Worm (Caenorhabditis elegans) whole organism, late embryonic: ENCODE results near the gene nlp-48.
"Not testable (repeated sequence)": the region's sequence is repeated elsewhere in the genome, so short reads cannot be mapped to it uniquely, and the experiment has no call there.

Source experiments
- C08G9.2 ChIP-seq: sonication (generic microtip); optimal IDR thresholded peaks from 2 replicates; lab custom pipeline; 2016; ENCODE audit warnings: mild to moderate bottlenecking, missing genetic modification characterization, moderate library complexity, missing compliant biosample characterization
- C38D4.7 ChIP-seq: fragments of 200-800 bp; sonication (Bioruptor generic); optimal IDR thresholded peaks from 2 replicates; lab custom pipeline; 2018; ENCODE audit warnings: mild to moderate bottlenecking, missing genetic modification characterization, moderate library complexity, missing compliant biosample characterization
- F13H6.1 ChIP-seq: sonication (generic microtip); optimal IDR thresholded peaks from 2 replicates; lab custom pipeline; 2016; ENCODE audit warnings: missing genetic modification characterization, missing compliant biosample characterization
- K09A11.1 ChIP-seq: sonication (generic microtip); optimal IDR thresholded peaks from 2 replicates; lab custom pipeline; 2017; ENCODE audit warnings: antibody characterized with exemption, mild to moderate bottlenecking, missing genetic modification characterization, missing compliant biosample characterization; ENCODE audit not compliant: insufficient read depth
- ahr-1 ChIP-seq: sonication (generic microtip); optimal IDR thresholded peaks from 2 replicates; lab custom pipeline; 2016; ENCODE audit warnings: missing genetic modification characterization, missing compliant biosample characterization
- ceh-14 ChIP-seq: sonication (generic microtip); optimal IDR thresholded peaks from 2 replicates; lab custom pipeline; 2016; ENCODE audit warnings: missing genotype, missing genetic modification characterization, missing compliant biosample characterization
- ceh-18 ChIP-seq: sonication (generic microtip); optimal IDR thresholded peaks from 2 replicates; lab custom pipeline; 2016; ENCODE audit warnings: missing genetic modification characterization, missing compliant biosample characterization
- ceh-19 ChIP-seq: fragments of 200-800 bp; sonication (Bioruptor generic); optimal IDR thresholded peaks from 2 replicates; lab custom pipeline; 2018; ENCODE audit warnings: mild to moderate bottlenecking, missing genetic modification characterization, missing compliant biosample characterization
- ceh-22 ChIP-seq: sonication (generic microtip); optimal IDR thresholded peaks from 2 replicates; lab custom pipeline; 2017; ENCODE audit warnings: missing biosample characterization, missing genetic modification characterization
- ceh-30 ChIP-seq: fragments of 150-350 bp; optimal IDR thresholded peaks from 2 replicates; lab custom pipeline; 2014; ENCODE audit warnings: missing biosample characterization, missing genetic modification characterization
- ceh-9 ChIP-seq: sonication (generic microtip); optimal IDR thresholded peaks from 2 replicates; lab custom pipeline; 2016; ENCODE audit warnings: mild to moderate bottlenecking, missing genetic modification characterization, inconsistent platforms, missing compliant biosample characterization
- dmd-4 ChIP-seq: sonication (generic microtip); optimal IDR thresholded peaks from 2 replicates; lab custom pipeline; 2016; ENCODE audit warnings: borderline replicate concordance, missing genetic modification characterization, missing compliant biosample characterization
- elt-2 ChIP-seq: sonication (generic microtip); optimal IDR thresholded peaks from 2 replicates; lab custom pipeline; 2016; ENCODE audit warnings: missing genetic modification reagents, missing genetic modification characterization, missing compliant biosample characterization
- eyg-1 ChIP-seq: sonication (generic microtip); optimal IDR thresholded peaks from 2 replicates; lab custom pipeline; 2016; ENCODE audit warnings: missing genotype, missing genetic modification characterization, missing compliant biosample characterization
- fkh-6 ChIP-seq: sonication (generic microtip); optimal IDR thresholded peaks from 2 replicates; lab custom pipeline; 2016; ENCODE audit warnings: missing genetic modification characterization, missing compliant biosample characterization
- lim-6 ChIP-seq: sonication (generic microtip); optimal IDR thresholded peaks from 2 replicates; lab custom pipeline; 2016; ENCODE audit warnings: missing genetic modification characterization, missing compliant biosample characterization
- nfya-1 ChIP-seq: sonication (generic microtip); optimal IDR thresholded peaks from 2 replicates; lab custom pipeline; 2017; ENCODE audit warnings: missing genetic modification characterization, mild to moderate bottlenecking, missing compliant biosample characterization, antibody characterized with exemption, moderate library complexity
- nhr-232 ChIP-seq: sonication (generic microtip); optimal IDR thresholded peaks from 2 replicates; lab custom pipeline; 2016; ENCODE audit warnings: missing genetic modification characterization, missing compliant biosample characterization
- npax-4 ChIP-seq: sonication (generic microtip); optimal IDR thresholded peaks from 2 replicates; lab custom pipeline; 2016; ENCODE audit warnings: missing genetic modification characterization, missing compliant biosample characterization
- pat-9 ChIP-seq: fragments of 200-800 bp; sonication (Bioruptor generic); optimal IDR thresholded peaks from 2 replicates; lab custom pipeline; 2018; ENCODE audit warnings: mild to moderate bottlenecking, missing genetic modification characterization, moderate library complexity, missing compliant biosample characterization
- pax-1 ChIP-seq: fragments of 150-350 bp; optimal IDR thresholded peaks from 2 replicates; lab custom pipeline; 2014; ENCODE audit warnings: missing biosample characterization, missing genetic modification characterization
- pha-2 ChIP-seq: sonication (generic microtip); optimal IDR thresholded peaks from 2 replicates; lab custom pipeline; 2017; ENCODE audit warnings: mild to moderate bottlenecking, missing genetic modification characterization, missing compliant biosample characterization
- pha-4 ChIP-seq: fragments of 150-350 bp; optimal IDR thresholded peaks from 2 replicates; lab custom pipeline; 2018; ENCODE audit warnings: missing biosample characterization, missing genetic modification reagents, missing genetic modification characterization
- pqm-1 ChIP-seq: sonication (generic microtip); optimal IDR thresholded peaks from 2 replicates; lab custom pipeline; 2016; ENCODE audit warnings: missing genetic modification characterization, missing compliant biosample characterization
- pros-1 ChIP-seq: fragments of 150-350 bp; optimal IDR thresholded peaks from 2 replicates; lab custom pipeline; 2014; ENCODE audit warnings: missing biosample characterization, missing genetic modification reagents, missing genetic modification characterization
- ref-2 ChIP-seq: sonication (generic microtip); optimal IDR thresholded peaks from 2 replicates; lab custom pipeline; 2016; ENCODE audit warnings: missing genetic modification characterization, missing compliant biosample characterization
- rnt-1 ChIP-seq: sonication (generic microtip); optimal IDR thresholded peaks from 2 replicates; lab custom pipeline; 2016; ENCODE audit warnings: missing genetic modification characterization, missing compliant biosample characterization
- sdc-2 ChIP-seq: sonication (generic microtip); optimal IDR thresholded peaks from 2 replicates; lab custom pipeline; 2016; ENCODE audit warnings: missing genotype, missing genetic modification characterization, missing compliant biosample characterization
- sox-2 ChIP-seq: fragments of 200-800 bp; sonication (Bioruptor generic); IDR thresholded peaks from 2 replicates; pipeline ENCODE4 v1.3.6; 2022; ENCODE audit warnings: missing genetic modification reagents, missing genetic modification characterization, missing compliant biosample characterization
- syd-9 ChIP-seq: sonication (generic microtip); optimal IDR thresholded peaks from 2 replicates; lab custom pipeline; 2016; ENCODE audit warnings: mild to moderate bottlenecking, missing genetic modification characterization, moderate library complexity, missing compliant biosample characterization
- ttx-3 ChIP-seq: sonication (generic microtip); optimal IDR thresholded peaks from 2 replicates; lab custom pipeline; 2016; ENCODE audit warnings: missing genetic modification reagents, missing genetic modification characterization, missing compliant biosample characterization
- unc-3 ChIP-seq, 2 experiments: fragments of 200-800 bp in 1 of 2; sonication (Bioruptor generic) in 1 of 2; sonication (generic microtip) in 1 of 2; conservative IDR thresholded peaks in 1 of 2; optimal IDR thresholded peaks in 1 of 2; 2 replicates each; pipeline versions ENCODE4 v1.3.6 to Lab custom; 2016 to 2022; ENCODE audit warnings: missing compliant biosample characterization in 2 of 2, missing genetic modification characterization in 2 of 2, missing genetic modification reagents in 1 of 2
- unc-55 ChIP-seq: sonication (generic microtip); optimal IDR thresholded peaks from 2 replicates; lab custom pipeline; 2017; ENCODE audit warnings: missing biosample characterization, missing genetic modification reagents, missing genetic modification characterization
- zip-5 ChIP-seq: sonication (generic microtip); optimal IDR thresholded peaks from 2 replicates; lab custom pipeline; 2016; ENCODE audit warnings: missing genetic modification characterization, missing compliant biosample characterization

Gene nlp-48

DNA sequence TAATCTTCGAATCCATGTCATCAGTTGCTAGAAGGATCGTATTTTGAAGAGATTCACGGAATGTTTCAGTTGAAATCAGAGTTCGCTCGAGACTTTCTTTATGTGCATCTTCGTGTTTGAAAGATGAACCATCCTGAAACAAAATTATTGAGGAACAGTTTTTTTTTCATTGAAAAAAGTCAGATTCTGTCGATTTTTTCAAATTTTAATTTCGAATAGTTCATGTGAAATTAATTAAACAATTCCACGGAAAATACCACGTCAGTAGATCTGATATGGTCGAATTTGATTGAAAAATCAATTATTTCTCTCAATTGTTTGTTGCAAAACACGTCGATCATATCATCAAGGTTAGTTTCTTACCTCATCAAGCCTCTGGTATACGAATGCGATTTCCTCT lies 38.5 kb upstream of the nlp-48 start, which contains the start of gene F54C8.1:
Gene F54C8.1 (plus strand): TSS at position 301 of the 400 bp plus-strand sequence.
- no peak for TF ChIP-seq pqm-1 (tag; lab: Kevin White, UChicago)
- TF ChIP-seq pax-1 (tag; lab: Kevin White, UChicago) = no peak
- no peak for TF ChIP-seq sox-2 (GFP tag; lab: Robert Waterston, UW)
- TF ChIP-seq syd-9 (tag; lab: Kevin White, UChicago) = no peak
- no peak for TF ChIP-seq zip-5 (tag; lab: Kevin White, UChicago)
- no peak for TF ChIP-seq F13H6.1 (tag; lab: Kevin White, UChicago)
- TF ChIP-seq C08G9.2 (tag; lab: Kevin White, UChicago) = no peak
- TF ChIP-seq C38D4.7 = no peak
- no peak for TF ChIP-seq dmd-4 (tag; lab: Kevin White, UChicago)
- TF ChIP-seq nhr-232 (tag; lab: Kevin White, UChicago) = no peak
- no peak for TF ChIP-seq fkh-6
- TF ChIP-seq unc-3 (GFP tag; conservative IDR thresholded peaks at IDR 0.05; lab: Robert Waterston, UW) = no peak
- no peak for TF ChIP-seq unc-3 (tag; optimal IDR thresholded peaks at IDR 0.05; lab: Kevin White, UChicago)
- no peak for TF ChIP-seq lim-6 (tag; lab: Kevin White, UChicago)
- no peak for TF ChIP-seq ceh-22 (tag; lab: Kevin White, UChicago)
- TF ChIP-seq pha-4 (tag; lab: Kevin White, UChicago) = no peak

ce11 chrIII:9434999-9435398 lies 34.1 kb upstream of the nlp-48 start:
- TF ChIP-seq pros-1 (tag; lab: Kevin White, UChicago) (no peak), unc-55 (GFP tag; lab: Kevin White, UChicago) (no peak), eyg-1 (tag; lab: Kevin White, UChicago) (no peak), nfya-1 (tag; lab: Kevin White, UChicago) (no peak), sdc-2 (tag; lab: Kevin White, UChicago) (no peak), pha-2 (no peak), pat-9 (tag; lab: Kevin White, UChicago) (no peak), pha-4 (tag; lab: Kevin White, UChicago) (no peak), ahr-1 (tag; lab: Kevin White, UChicago) (no peak), ref-2 (no peak), rnt-1 (tag; lab: Kevin White, UChicago) (no peak)

- TF ChIP-seq ceh-14 (tag; lab: Kevin White, UChicago) (no peak), ceh-19 (GFP tag; lab: Kevin White, UChicago) (no peak), K09A11.1 (tag; lab: Kevin White, UChicago) (no peak), ceh-18 (tag; lab: Kevin White, UChicago) (no peak), ceh-30 (tag; lab: Kevin White, UChicago) (no peak), nhr-232 (tag; lab: Kevin White, UChicago) (no peak)
These were observed 32.7 kb upstream of the nlp-48 start, which contains the start of gene cpar-1 for ce11 chrIII:9433576-9434107. TSS of gene cpar-1 (plus strand) at chrIII:9434057.

DNA sequence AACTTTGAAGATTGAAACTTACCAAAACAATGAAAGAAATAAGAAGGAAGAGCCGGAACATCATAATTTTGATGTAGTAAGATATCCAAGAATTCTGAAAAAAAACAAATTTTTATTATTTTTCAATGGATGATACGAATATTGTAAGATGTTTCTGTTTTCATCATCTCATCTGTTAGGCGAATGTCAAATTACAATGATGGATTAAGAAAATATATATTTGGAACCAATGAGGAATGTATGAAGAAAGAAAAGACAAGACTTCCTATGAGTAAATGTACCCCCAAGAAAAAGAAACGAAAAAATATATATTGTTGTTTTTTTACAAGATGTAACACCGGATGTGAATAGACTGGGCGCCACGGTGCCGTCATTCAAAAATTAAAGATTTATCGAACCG lies 25.4 kb upstream of the nlp-48 start, which contains the start of gene T26G10.5:
Gene T26G10.5 (minus strand): TSS at position 101 of the 400 bp plus-strand sequence.
- TF ChIP-seq elt-2 (tag; lab: Kevin White, UChicago) = no peak
- no peak for TF ChIP-seq zip-5 (tag; lab: Kevin White, UChicago)
- no peak for TF ChIP-seq ttx-3 (tag; lab: Kevin White, UChicago)

DNA sequence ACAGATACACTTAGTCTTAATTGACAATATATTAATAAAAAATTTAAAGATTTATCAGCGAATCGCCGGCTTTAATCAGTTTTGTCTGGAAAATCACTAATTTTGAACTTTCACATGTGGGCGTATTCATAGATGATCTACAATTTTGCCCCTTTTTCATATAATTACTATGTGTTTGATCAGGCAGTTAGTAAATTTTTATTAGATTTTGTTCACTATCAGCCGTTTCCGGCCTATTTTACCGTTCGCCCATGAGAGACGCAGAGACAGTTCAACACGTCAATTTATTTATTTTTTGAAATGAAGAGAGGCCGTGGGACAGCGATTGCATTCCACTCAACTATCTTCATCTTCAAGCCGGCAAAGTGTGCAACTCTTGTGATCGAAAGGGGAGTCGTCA lies 19.3 kb upstream of the nlp-48 start, which contains the start of gene T26G10.4:
Gene T26G10.4 (plus strand): TSS at position 301 of the 400 bp plus-strand sequence.
- TF ChIP-seq sox-2 (GFP tag; lab: Robert Waterston, UW); ceh-9 (tag; lab: Kevin White, UChicago); npax-4 (tag; lab: Kevin White, UChicago): not testable (repeated sequence)
